Worm (Caenorhabditis elegans) whole organism, L1 larva: ENCODE data around the gene sde-2.

Experiments used
- C04F5.9 ChIP-seq: sonication (generic microtip); optimal IDR thresholded peaks from 2 replicates; lab custom pipeline; 2016; ENCODE audit warnings: missing genetic modification characterization, missing compliant biosample characterization
- C16A3.4 ChIP-seq: fragments of 150-350 bp; optimal IDR thresholded peaks from 2 replicates; lab custom pipeline; 2014; ENCODE audit warnings: missing biosample characterization, missing genetic modification characterization
- F16B12.6 ChIP-seq: fragments of 150-350 bp; optimal IDR thresholded peaks from 2 replicates; lab custom pipeline; 2014; ENCODE audit warnings: missing biosample characterization, missing genetic modification characterization
- Y116A8C.19 ChIP-seq: sonication (generic microtip); optimal IDR thresholded peaks from 2 replicates; lab custom pipeline; 2016; ENCODE audit warnings: missing compliant biosample characterization, missing genetic modification characterization, borderline replicate concordance
- alr-1 ChIP-seq: fragments of 200-800 bp; sonication (Bioruptor generic); optimal IDR thresholded peaks from 2 replicates; lab custom pipeline; 2018; ENCODE audit warnings: borderline replicate concordance, mild to moderate bottlenecking, missing genetic modification characterization, missing compliant biosample characterization
- aly-2 ChIP-seq: fragments of 150-350 bp; optimal IDR thresholded peaks from 2 replicates; lab custom pipeline; 2014; ENCODE audit warnings: missing biosample characterization, missing genetic modification characterization
- blmp-1 ChIP-seq: fragments of 150-350 bp; optimal IDR thresholded peaks from 2 replicates; lab custom pipeline; 2014; ENCODE audit warnings: missing biosample characterization, missing genetic modification characterization
- ceh-82 ChIP-seq, 3 experiments: fragments of 150-350 bp in 1 of 3; sonication (generic microtip) in 2 of 3; optimal IDR thresholded peaks; 2 replicates each; lab custom pipeline; 2014 to 2017; ENCODE audit warnings: missing biosample characterization in 3 of 3, missing genetic modification characterization in 3 of 3
- ceh-90 ChIP-seq: sonication (generic microtip); optimal IDR thresholded peaks from 2 replicates; lab custom pipeline; 2016; ENCODE audit warnings: missing genetic modification characterization, missing compliant biosample characterization
- dpl-1 ChIP-seq, 3 experiments: fragments of 150-350 bp in 2 of 3; sonication (generic microtip) in 1 of 3; optimal IDR thresholded peaks; 2 replicates each; lab custom pipeline; 2014 to 2017; ENCODE audit warnings: missing biosample characterization in 3 of 3, missing genetic modification characterization in 3 of 3, missing genetic modification reagents in 3 of 3
- dsc-1 ChIP-seq: sonication (generic microtip); optimal IDR thresholded peaks from 2 replicates; lab custom pipeline; 2016; ENCODE audit warnings: mild to moderate bottlenecking, missing genetic modification characterization, missing compliant biosample characterization
- efl-1 ChIP-seq, 4 experiments: fragments of 150-350 bp; optimal IDR thresholded peaks in 3 of 4; peaks in 1 of 4; 1 replicate in 1 of 4; 2 replicates in 3 of 4; lab custom pipeline; 2014; ENCODE audit warnings: missing biosample characterization in 2 of 4, missing genetic modification characterization in 2 of 4, missing genetic modification reagents in 2 of 4
- efl-3 ChIP-seq: fragments of 200-800 bp; sonication (Bioruptor generic); optimal IDR thresholded peaks from 2 replicates; lab custom pipeline; 2018; ENCODE audit warnings: mild to moderate bottlenecking, missing genetic modification characterization, missing compliant biosample characterization
- egl-27 ChIP-seq, 2 experiments: fragments of 150-350 bp in 1 of 2; sonication (generic microtip); optimal IDR thresholded peaks; 3 replicates each; lab custom pipeline; 2017 to 2018; ENCODE audit warnings: missing biosample characterization in 2 of 2, missing genetic modification characterization in 2 of 2, missing genetic modification reagents in 2 of 2
- elt-2 ChIP-seq: sonication (generic microtip); optimal IDR thresholded peaks from 2 replicates; lab custom pipeline; 2016; ENCODE audit warnings: missing genetic modification characterization, mild to moderate bottlenecking, inconsistent platforms, missing compliant biosample characterization, missing genetic modification reagents
- fkh-4 ChIP-seq: sonication (generic microtip); optimal IDR thresholded peaks from 2 replicates; lab custom pipeline; 2016; ENCODE audit warnings: missing compliant biosample characterization, missing genetic modification characterization, borderline replicate concordance
- fkh-8 ChIP-seq: sonication (generic microtip); optimal IDR thresholded peaks from 2 replicates; lab custom pipeline; 2016; ENCODE audit warnings: mild to moderate bottlenecking, missing genetic modification characterization, missing compliant biosample characterization
- grh-1 ChIP-seq: fragments of 200-800 bp; sonication (Bioruptor generic); IDR thresholded peaks from 2 replicates; pipeline ENCODE4 v1.3.6; 2022; ENCODE audit warnings: missing genetic modification reagents, missing genetic modification characterization, missing compliant biosample characterization
- lin-15B ChIP-seq: fragments of 150-350 bp; sonication (generic microtip); optimal IDR thresholded peaks from 3 replicates; lab custom pipeline; 2014; ENCODE audit warnings: missing biosample characterization, missing genetic modification characterization
- lin-35 ChIP-seq, 2 experiments: fragments of 150-350 bp; optimal IDR thresholded peaks; 2 replicates each; lab custom pipeline; 2014; ENCODE audit warnings: missing biosample characterization in 2 of 2, missing genetic modification characterization in 2 of 2, missing genetic modification reagents in 2 of 2
- lin-39 ChIP-seq: fragments of 150-350 bp; optimal IDR thresholded peaks from 2 replicates; lab custom pipeline; 2014; ENCODE audit warnings: missing biosample characterization, missing genetic modification reagents, missing genetic modification characterization
- lir-3 ChIP-seq: sonication (generic microtip); optimal IDR thresholded peaks from 2 replicates; lab custom pipeline; 2016; ENCODE audit warnings: mild to moderate bottlenecking, missing genetic modification characterization, moderate library complexity, missing compliant biosample characterization; ENCODE audit not compliant: poor library complexity
- lsy-2 ChIP-seq, 2 experiments: fragments of 150-350 bp; optimal IDR thresholded peaks; 2 replicates each; lab custom pipeline; 2014; ENCODE audit warnings: missing biosample characterization in 2 of 2, missing genetic modification characterization in 2 of 2
- mdl-1 ChIP-seq, 2 experiments: fragments of 150-350 bp; optimal IDR thresholded peaks; 2 replicates each; lab custom pipeline; 2014 to 2017; ENCODE audit warnings: missing biosample characterization in 2 of 2, missing genetic modification characterization in 2 of 2, inconsistent platforms in 1 of 2
- mep-1 ChIP-seq: fragments of 150-350 bp; optimal IDR thresholded peaks from 2 replicates; lab custom pipeline; 2014; ENCODE audit warnings: missing biosample characterization, missing genetic modification characterization
- nhr-19 ChIP-seq: fragments of 200-800 bp; sonication (Bioruptor generic); conservative IDR thresholded peaks from 2 replicates; pipeline ENCODE4 v1.3.6; 2022; ENCODE audit warnings: missing genetic modification characterization, missing compliant biosample characterization
- nhr-20 ChIP-seq: sonication (generic microtip); optimal IDR thresholded peaks from 2 replicates; lab custom pipeline; 2016; ENCODE audit warnings: mild to moderate bottlenecking, missing genetic modification characterization, missing compliant biosample characterization
- nhr-47 ChIP-seq: sonication (generic microtip); optimal IDR thresholded peaks from 2 replicates; lab custom pipeline; 2016; ENCODE audit warnings: mild to moderate bottlenecking, missing genetic modification characterization, moderate library complexity, missing compliant biosample characterization
- nhr-71 ChIP-seq: sonication (generic microtip); optimal IDR thresholded peaks from 2 replicates; lab custom pipeline; 2016; ENCODE audit warnings: mild to moderate bottlenecking, missing genetic modification characterization, moderate library complexity, missing compliant biosample characterization
- nhr-85 ChIP-seq: sonication (generic microtip); peaks from one replicate; lab custom pipeline; 2016; ENCODE audit warnings: missing genetic modification characterization, inconsistent platforms, missing compliant biosample characterization
- nhr-90 ChIP-seq: sonication (generic microtip); optimal IDR thresholded peaks from 2 replicates; lab custom pipeline; 2016; ENCODE audit warnings: mild to moderate bottlenecking, missing genetic modification characterization, missing compliant biosample characterization; ENCODE audit not compliant: poor library complexity
- pqm-1 ChIP-seq: sonication (generic microtip); optimal IDR thresholded peaks from 3 replicates; lab custom pipeline; 2017; ENCODE audit warnings: missing biosample characterization, missing genetic modification characterization
- rnt-1 ChIP-seq: sonication (generic microtip); optimal IDR thresholded peaks from 2 replicates; lab custom pipeline; 2016; ENCODE audit warnings: mild to moderate bottlenecking, missing genetic modification characterization, moderate library complexity, missing compliant biosample characterization
- skn-1 ChIP-seq: fragments of 150-350 bp; optimal IDR thresholded peaks from 2 replicates; lab custom pipeline; 2014; ENCODE audit warnings: missing biosample characterization, missing genetic modification characterization
- snpc-4 ChIP-seq: fragments of 150-350 bp; optimal IDR thresholded peaks from 2 replicates; lab custom pipeline; 2014; ENCODE audit warnings: missing biosample characterization, missing genetic modification characterization
- snu-23 ChIP-seq: sonication (generic microtip); optimal IDR thresholded peaks from 2 replicates; lab custom pipeline; 2016; ENCODE audit warnings: missing genetic modification characterization, missing compliant biosample characterization
- sox-4 ChIP-seq: sonication (generic microtip); optimal IDR thresholded peaks from 2 replicates; lab custom pipeline; 2016; ENCODE audit warnings: missing genetic modification characterization, missing compliant biosample characterization
- sptf-1 ChIP-seq: fragments of 150-350 bp; optimal IDR thresholded peaks from 2 replicates; lab custom pipeline; 2014; ENCODE audit warnings: missing biosample characterization, missing genetic modification characterization
- swsn-7 ChIP-seq: sonication (generic microtip); optimal IDR thresholded peaks from 2 replicates; lab custom pipeline; 2016; ENCODE audit warnings: missing genetic modification characterization, missing compliant biosample characterization
- tbx-2 ChIP-seq: sonication (generic microtip); optimal IDR thresholded peaks from 2 replicates; lab custom pipeline; 2016; ENCODE audit warnings: missing genetic modification characterization, missing compliant biosample characterization
- tlp-1 ChIP-seq: fragments of 150-350 bp; optimal IDR thresholded peaks from 2 replicates; lab custom pipeline; 2014; ENCODE audit warnings: missing biosample characterization, missing genetic modification characterization
- unc-130 ChIP-seq: fragments of 150-350 bp; optimal IDR thresholded peaks from 2 replicates; lab custom pipeline; 2017; ENCODE audit warnings: missing biosample characterization, missing genetic modification characterization, inconsistent platforms
- unc-98 ChIP-seq: fragments of 200-800 bp; sonication (Bioruptor generic); IDR thresholded peaks from 2 replicates; pipeline ENCODE4 v1.3.6; 2022; ENCODE audit warnings: missing genetic modification characterization, missing compliant biosample characterization
- vab-15 ChIP-seq: sonication (generic microtip); optimal IDR thresholded peaks from 2 replicates; lab custom pipeline; 2017; ENCODE audit warnings: missing genotype, mild to moderate bottlenecking, missing genetic modification characterization, missing compliant biosample characterization
- xbp-1 ChIP-seq: sonication (generic microtip); optimal IDR thresholded peaks from 2 replicates; lab custom pipeline; 2016; ENCODE audit warnings: missing genetic modification characterization, missing compliant biosample characterization
- ztf-11 ChIP-seq, 2 experiments: sonication (generic microtip); optimal IDR thresholded peaks; 2 replicates each; lab custom pipeline; 2016 to 2017; ENCODE audit warnings: missing genetic modification characterization in 2 of 2, missing biosample characterization in 1 of 2, missing compliant biosample characterization in 1 of 2
- ztf-4 ChIP-seq: fragments of 150-350 bp; optimal IDR thresholded peaks from 2 replicates; lab custom pipeline; 2014; ENCODE audit warnings: missing biosample characterization, missing genetic modification characterization

The sde-2 gene

ce11 chrV:13589494-13590176, 37.7 kb upstream of the sde-2 start, which contains the start of the genes F53F4.2 and F53F4.18:
TSS of gene F53F4.2 (minus strand) at chrV:13589594.
TSS of gene F53F4.18 (plus strand) at chrV:13590126.
- no peak for TF ChIP-seq C16A3.4 (tag; lab: Kevin White, UChicago)
- no peak for TF ChIP-seq C04F5.9
- TF ChIP-seq sptf-1 (tag; lab: Kevin White, UChicago): no peak
- TF ChIP-seq dsc-1: no peak
- TF ChIP-seq mep-1: no peak

- no peak; the same call in 1 of the 2 replicates for TF ChIP-seq nhr-19 (GFP tag; lab: Robert Waterston, UW)
- no peak for TF ChIP-seq fkh-8
- TF ChIP-seq C04F5.9: no peak
- peak in 2 of 3 experiments; percentile 35 for TF ChIP-seq ceh-82 (tag; optimal IDR thresholded peaks at IDR 0.05; lab: Kevin White, UChicago)
- TF ChIP-seq lin-35 (GFP tag; optimal IDR thresholded peaks at IDR 0.05; lab: Kevin White, UChicago): peak; percentile 47 to 52
- TF ChIP-seq snu-23: peak; percentile 56
- TF ChIP-seq dpl-1 (GFP tag; optimal IDR thresholded peaks at IDR 0.05; lab: Kevin White, UChicago): peak; percentile 33 to 74 (median 65)
- TF ChIP-seq lin-15B (tag; lab: Kevin White, UChicago): peak; percentile 57
- TF ChIP-seq nhr-20 (tag; lab: Kevin White, UChicago): peak; percentile 60
- no peak for TF ChIP-seq skn-1 (tag; lab: Kevin White, UChicago)
- TF ChIP-seq elt-2 (tag; lab: Kevin White, UChicago): no peak
- no peak for TF ChIP-seq aly-2 (tag; lab: Kevin White, UChicago)
- TF ChIP-seq efl-3 (GFP tag; lab: Kevin White, UChicago): no peak
- TF ChIP-seq tbx-2 (tag; lab: Kevin White, UChicago): peak; percentile 37
- TF ChIP-seq nhr-71 (tag; lab: Kevin White, UChicago): peak; percentile 66
- TF ChIP-seq lir-3 (tag; lab: Kevin White, UChicago): peak; percentile 29
- TF ChIP-seq snpc-4 (tag; lab: Kevin White, UChicago): peak; percentile 0
- TF ChIP-seq lsy-2 (tag; optimal IDR thresholded peaks at IDR 0.05; lab: Kevin White, UChicago): peak; percentile 46 to 53
- peak; percentile 46 to 66 for TF ChIP-seq efl-1 (optimal IDR thresholded peaks at IDR 0.05; lab: Kevin White, UChicago)
- TF ChIP-seq efl-1 (GFP tag; optimal IDR thresholded peaks at IDR 0.05 in 1 of 2; lab: Kevin White, UChicago): peak; percentile 58 to 95
- peak; percentile 67 for TF ChIP-seq nhr-47
- TF ChIP-seq mep-1: peak; percentile 63
- peak; percentile 37 for TF ChIP-seq nhr-90 (tag; lab: Kevin White, UChicago)
- TF ChIP-seq lin-39: no peak
- TF ChIP-seq tlp-1 (tag; lab: Kevin White, UChicago): no peak
- TF ChIP-seq dsc-1: peak; percentile 69
- TF ChIP-seq ztf-4 (tag; lab: Kevin White, UChicago): no peak
- no peak for TF ChIP-seq egl-27 (tag; optimal IDR thresholded peaks at IDR 0.05; lab: Kevin White, UChicago)
- TF ChIP-seq mdl-1 (tag; optimal IDR thresholded peaks at IDR 0.05; lab: Kevin White, UChicago): no peak
- TF ChIP-seq pqm-1 (tag; lab: Kevin White, UChicago): no peak
- TF ChIP-seq nhr-85 (tag; lab: Kevin White, UChicago): peak; percentile 32
- TF ChIP-seq ztf-11 (tag; optimal IDR thresholded peaks at IDR 0.05; lab: Kevin White, UChicago): no peak
- peak; percentile 37 for TF ChIP-seq blmp-1
- TF ChIP-seq rnt-1 (tag; lab: Kevin White, UChicago): peak; percentile 58
- TF ChIP-seq unc-98 (GFP tag; lab: Robert Waterston, UW): no peak
- TF ChIP-seq xbp-1 (tag; lab: Kevin White, UChicago): peak; percentile 46
- TF ChIP-seq grh-1 (GFP tag; lab: Robert Waterston, UW): no peak
- TF ChIP-seq sox-4 (tag; lab: Kevin White, UChicago): no peak
- no peak for TF ChIP-seq unc-130 (tag; lab: Kevin White, UChicago)
- TF ChIP-seq Y116A8C.19 (tag; lab: Kevin White, UChicago): no peak
- peak; percentile 4 for TF ChIP-seq fkh-4 (tag; lab: Kevin White, UChicago)
- peak; percentile 57 for TF ChIP-seq swsn-7 (tag; lab: Kevin White, UChicago)
- TF ChIP-seq ceh-90 (tag; lab: Kevin White, UChicago): no peak
- no peak for TF ChIP-seq vab-15 (tag; lab: Kevin White, UChicago)
- TF ChIP-seq F16B12.6 (tag; lab: Kevin White, UChicago): no peak
- no peak for TF ChIP-seq alr-1
These were observed 35.7 kb upstream of the sde-2 start, which contains the start of gene tbcb-1 for ce11 chrV:13591504-13592174. TSS of gene tbcb-1 (plus strand) at chrV:13592124.
